Fruit fly (Drosophila melanogaster): ENCODE results near the gene CG3061.

The CG3061 gene

DNA sequence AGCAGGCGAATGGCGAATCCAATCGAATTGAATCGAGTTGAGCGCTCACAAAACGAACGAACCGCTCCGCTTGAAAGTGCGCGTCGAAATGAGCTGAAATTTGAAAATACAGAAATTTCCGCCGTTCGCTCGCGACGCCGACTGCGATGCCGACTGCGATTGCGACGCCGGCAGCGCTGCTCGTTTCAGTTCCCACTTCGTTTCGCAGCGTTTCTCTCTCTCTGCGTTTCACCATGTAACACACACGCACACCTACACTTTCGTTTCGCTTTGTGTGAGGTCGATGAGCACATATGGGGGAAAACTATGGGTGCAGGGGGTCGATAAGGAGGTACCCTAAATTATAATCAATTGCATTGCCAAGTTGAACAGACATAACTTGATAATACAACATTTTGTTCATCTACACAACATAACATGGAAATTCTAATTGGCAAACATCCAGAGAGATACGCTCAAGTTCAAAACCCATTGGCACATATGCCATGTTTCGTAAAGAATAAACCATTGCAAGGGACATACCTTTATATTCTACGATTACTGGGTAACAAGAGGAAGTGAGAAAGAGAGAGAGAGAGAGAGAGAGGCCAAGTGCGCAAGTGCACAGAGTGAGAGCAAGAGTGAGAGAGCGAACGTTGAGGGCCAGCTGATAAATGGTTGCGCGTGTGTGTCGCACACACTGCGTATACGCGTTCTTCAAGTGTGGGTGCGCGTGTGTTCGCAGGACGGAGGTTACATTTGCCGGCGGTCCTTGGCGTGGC lies 48.7 kb upstream of the CG3061 start (continued):
- TF ChIP-seq dac (GFP tag; optimal IDR thresholded peaks at IDR 0.05) (peak; percentile 89), CG7368 (GFP tag; optimal IDR thresholded peaks at IDR 0.05) (peak; percentile 97), Met (GFP tag; optimal IDR thresholded peaks at IDR 0.05) (peak; percentile 96), CG3919 (GFP tag; optimal IDR thresholded peaks at IDR 0.05) (peak; percentile 97), CG1621 (tag; optimal IDR thresholded peaks at IDR 0.05) (peak; percentile 91), CG11294 (GFP tag; IDR thresholded peaks at IDR 0.05) (peak; percentile 88), CG31627 (GFP tag; optimal IDR thresholded peaks at IDR 0.05) (peak; percentile 98), Sox102F (GFP tag; optimal IDR thresholded peaks at IDR 0.05) (peak; percentile 98), CG8119 (GFP tag; IDR thresholded peaks at IDR 0.05) (peak; percentile 95), Sox15 (GFP tag; optimal IDR thresholded peaks at IDR 0.05) (peak; percentile 95), CG15336 (GFP tag; IDR thresholded peaks at IDR 0.05) (peak; percentile 94), fkh (GFP tag; optimal IDR thresholded peaks at IDR 0.05) (peak; percentile 87), net (GFP tag; optimal IDR thresholded peaks at IDR 0.05) (peak; percentile 96), CG6276 (GFP tag; optimal IDR thresholded peaks at IDR 0.05) (peak; percentile 85), Sox14 (GFP tag; optimal IDR thresholded peaks at IDR 0.05) (peak; percentile 97), Lpt (GFP tag; optimal IDR thresholded peaks at IDR 0.05) (peak; percentile 95), CG10631 (GFP tag; optimal IDR thresholded peaks at IDR 0.05) (peak; percentile 95), CG16779 (tag; optimal IDR thresholded peaks at IDR 0.05) (peak; percentile 92), CG32006 (GFP tag; optimal IDR thresholded peaks at IDR 0.05) (peak; percentile 96), vri (GFP tag; optimal IDR thresholded peaks at IDR 0.05) (peak; percentile 97), eg (GFP tag; IDR thresholded peaks at IDR 0.05) (peak; percentile 86), Eip93F (GFP tag; optimal IDR thresholded peaks at IDR 0.05) (peak; percentile 73), Hr38 (GFP tag; optimal IDR thresholded peaks at IDR 0.05) (peak; percentile 69), Hr39 (GFP tag; optimal IDR thresholded peaks at IDR 0.05) (peak; percentile 97), svp (GFP tag) (peak; percentile 99), Blimp-1 (GFP tag; optimal IDR thresholded peaks at IDR 0.05) (peak; percentile 91), fd59A (GFP tag; optimal IDR thresholded peaks at IDR 0.05) (peak; percentile 89), dsx (GFP tag; optimal IDR thresholded peaks at IDR 0.05; ENCODE audit: poor library complexity, severe bottlenecking) (peak; percentile 91), CG34406 (GFP tag; optimal IDR thresholded peaks at IDR 0.05) (peak; percentile 95), lz (GFP tag; optimal IDR thresholded peaks at IDR 0.05) (peak; percentile 97)

DNA sequence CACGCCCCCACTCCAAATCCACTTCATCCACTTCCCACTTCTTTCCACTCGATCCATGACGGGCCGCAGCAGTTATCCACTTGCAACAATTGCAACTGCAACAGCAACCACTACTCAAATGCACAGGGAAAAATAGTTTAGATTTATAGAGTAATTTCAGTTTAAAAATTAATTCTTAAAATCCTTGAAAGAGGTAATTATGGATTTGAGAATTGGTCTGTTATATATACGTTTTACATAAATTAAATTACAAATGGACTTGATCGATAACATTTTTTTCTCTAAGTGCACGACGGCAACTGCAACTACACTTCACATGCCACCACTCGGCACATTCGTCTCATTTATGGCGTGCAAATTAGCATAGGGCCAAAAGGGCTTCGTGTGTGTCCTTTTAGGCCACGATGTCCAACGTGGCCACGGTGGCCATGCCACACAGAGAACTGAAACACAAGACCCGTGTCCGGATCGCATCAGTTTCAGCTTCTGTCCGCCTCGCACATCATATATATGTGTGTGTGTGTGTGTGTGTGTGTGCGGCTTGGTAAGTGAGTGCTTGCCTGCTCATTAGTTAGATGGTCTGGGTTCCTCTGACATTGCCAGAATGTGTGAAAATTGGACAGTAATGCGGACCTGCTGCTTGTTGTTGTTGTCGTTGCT lies 47.1 kb upstream of the CG3061 start:
- no peak for TF ChIP-seq Blimp-1 (GFP tag; optimal IDR thresholded peaks at IDR 0.05)
- peak; percentile 90 for TF ChIP-seq CG3032 (tag; optimal IDR thresholded peaks at IDR 0.05)
- peak; percentile 85 for TF ChIP-seq CG10631 (GFP tag; optimal IDR thresholded peaks at IDR 0.05)
- TF ChIP-seq CG6808 (GFP tag; optimal IDR thresholded peaks at IDR 0.05), result peak; percentile 88
- TF ChIP-seq CG8119 (GFP tag; IDR thresholded peaks at IDR 0.05), result peak; percentile 87
- peak; percentile 63 to 87 for TF ChIP-seq salr (GFP tag; optimal IDR thresholded peaks at IDR 0.05)
- TF ChIP-seq CG6792 (GFP tag; optimal IDR thresholded peaks at IDR 0.05), result peak; percentile 79
- TF ChIP-seq fd85E (GFP tag; optimal IDR thresholded peaks at IDR 0.05), result no peak
- TF ChIP-seq dsx (GFP tag; optimal IDR thresholded peaks at IDR 0.05; ENCODE audit: poor library complexity, severe bottlenecking), result peak; percentile 92
- TF ChIP-seq Hr38 (GFP tag; optimal IDR thresholded peaks at IDR 0.05), result no peak
- TF ChIP-seq cyc (GFP tag; optimal IDR thresholded peaks at IDR 0.05), result peak; percentile 69
- TF ChIP-seq CG9139 (GFP tag; optimal IDR thresholded peaks at IDR 0.05), result peak; percentile 82
- peak; percentile 88 for TF ChIP-seq Eip75B (GFP tag; optimal IDR thresholded peaks at IDR 0.05)
- peak; percentile 86 for TF ChIP-seq CG1621 (tag; optimal IDR thresholded peaks at IDR 0.05)
- peak; percentile 75 for TF ChIP-seq Gug (GFP tag; IDR thresholded peaks at IDR 0.05)
- peak; percentile 17 for TF ChIP-seq dac (GFP tag; optimal IDR thresholded peaks at IDR 0.05)
- TF ChIP-seq eg (GFP tag; IDR thresholded peaks at IDR 0.05), result peak; percentile 90
- peak; percentile 21 for TF ChIP-seq Sox15 (GFP tag; optimal IDR thresholded peaks at IDR 0.05)
- peak; percentile 6 for TF ChIP-seq vri (GFP tag; optimal IDR thresholded peaks at IDR 0.05)
- peak; percentile 72 for TF ChIP-seq Met (GFP tag; optimal IDR thresholded peaks at IDR 0.05)
- peak; percentile 82 for TF ChIP-seq CG6276 (GFP tag; optimal IDR thresholded peaks at IDR 0.05)
- TF ChIP-seq CG31627 (GFP tag; optimal IDR thresholded peaks at IDR 0.05), result peak; percentile 59
- peak; percentile 73 for TF ChIP-seq fd59A (GFP tag; optimal IDR thresholded peaks at IDR 0.05)
- peak; percentile 88 for TF ChIP-seq Hr4 (GFP tag; optimal IDR thresholded peaks at IDR 0.05)
- TF ChIP-seq ss (GFP tag; optimal IDR thresholded peaks at IDR 0.05), result peak; percentile 72 to 82
- peak; percentile 81 for TF ChIP-seq CG11762 (GFP tag; optimal IDR thresholded peaks at IDR 0.05; ENCODE audit: insufficient read depth)
- peak; percentile 62 for TF ChIP-seq CG7368 (GFP tag; optimal IDR thresholded peaks at IDR 0.05)
- TF ChIP-seq acj6 (GFP tag; optimal IDR thresholded peaks at IDR 0.05), result peak; percentile 81
- TF ChIP-seq net (GFP tag; optimal IDR thresholded peaks at IDR 0.05), result peak; percentile 77
- peak; percentile 68 for TF ChIP-seq CG8319 (GFP tag; optimal IDR thresholded peaks at IDR 0.05)
- peak; percentile 64 for TF ChIP-seq CG4318 (GFP tag; optimal IDR thresholded peaks at IDR 0.05)
- peak; percentile 72 for TF ChIP-seq Lpt (GFP tag; optimal IDR thresholded peaks at IDR 0.05)
